Worm (Caenorhabditis elegans) whole organism, L2 larva: Measurements from ENCODE around the gene fbxb-84.

Source experiments
- F13H6.1 ChIP-seq: sonication (generic microtip); optimal IDR thresholded peaks from 2 replicates; lab custom pipeline; 2016; ENCODE audit warnings: missing genetic modification characterization, missing compliant biosample characterization
- R02D3.7 ChIP-seq: fragments of 150-350 bp; optimal IDR thresholded peaks from 2 replicates; lab custom pipeline; 2014; ENCODE audit warnings: missing biosample characterization, missing genetic modification characterization
- ZK546.5 ChIP-seq: sonication (generic microtip); optimal IDR thresholded peaks from 2 replicates; lab custom pipeline; 2017; ENCODE audit warnings: missing biosample characterization, missing genetic modification characterization
- alr-1 ChIP-seq: fragments of 150-350 bp; optimal IDR thresholded peaks from 2 replicates; lab custom pipeline; 2014; ENCODE audit warnings: missing biosample characterization, missing genetic modification characterization
- aly-2 ChIP-seq: fragments of 150-350 bp; optimal IDR thresholded peaks from 2 replicates; lab custom pipeline; 2014; ENCODE audit warnings: missing biosample characterization, missing genetic modification characterization
- ama-1 ChIP-seq: fragments of 150-350 bp; optimal IDR thresholded peaks from 2 replicates; lab custom pipeline; 2018; ENCODE audit warnings: inconsistent platforms
- blmp-1 ChIP-seq: sonication (generic microtip); optimal IDR thresholded peaks from 2 replicates; lab custom pipeline; 2017; ENCODE audit warnings: missing genetic modification characterization, mild to moderate bottlenecking, missing compliant biosample characterization, antibody characterized with exemption, moderate library complexity; ENCODE audit not compliant: insufficient read depth
- ceh-16 ChIP-seq: fragments of 150-350 bp; optimal IDR thresholded peaks from 2 replicates; lab custom pipeline; 2014; ENCODE audit warnings: missing biosample characterization, missing genetic modification characterization
- ceh-82 ChIP-seq: fragments of 150-350 bp; optimal IDR thresholded peaks from 2 replicates; lab custom pipeline; 2014; ENCODE audit warnings: missing biosample characterization, missing genetic modification characterization
- dmd-4 ChIP-seq: sonication (generic microtip); optimal IDR thresholded peaks from 2 replicates; lab custom pipeline; 2017; ENCODE audit warnings: missing biosample characterization, missing genetic modification characterization
- egl-27 ChIP-seq: sonication (generic microtip); optimal IDR thresholded peaks from 3 replicates; lab custom pipeline; 2017; ENCODE audit warnings: missing biosample characterization, missing genetic modification reagents, missing genetic modification characterization
- elt-1 ChIP-seq: fragments of 150-350 bp; optimal IDR thresholded peaks from 2 replicates; lab custom pipeline; 2014; ENCODE audit warnings: missing biosample characterization, missing genetic modification characterization
- fos-1 ChIP-seq: fragments of 150-350 bp; optimal IDR thresholded peaks from 2 replicates; lab custom pipeline; 2014; ENCODE audit warnings: missing biosample characterization, missing genetic modification characterization
- gmeb-1 ChIP-seq: fragments of 150-350 bp; optimal IDR thresholded peaks from 2 replicates; lab custom pipeline; 2014; ENCODE audit warnings: missing biosample characterization, missing genetic modification characterization
- lin-13 ChIP-seq: fragments of 150-350 bp; optimal IDR thresholded peaks from 2 replicates; lab custom pipeline; 2014; ENCODE audit warnings: missing biosample characterization, missing genetic modification reagents, missing genetic modification characterization
- lin-39 ChIP-seq: fragments of 150-350 bp; optimal IDR thresholded peaks from 2 replicates; lab custom pipeline; 2014; ENCODE audit warnings: missing biosample characterization, missing genetic modification reagents, missing genetic modification characterization
- lsy-2 ChIP-seq, 2 experiments: fragments of 150-350 bp in 1 of 2; sonication (generic microtip) in 1 of 2; optimal IDR thresholded peaks; 2 replicates each; lab custom pipeline; 2014 to 2017; ENCODE audit warnings: missing biosample characterization in 2 of 2, missing genetic modification characterization in 2 of 2
- mab-5 ChIP-seq: fragments of 150-350 bp; optimal IDR thresholded peaks from 2 replicates; lab custom pipeline; 2014; ENCODE audit warnings: missing biosample characterization, missing genetic modification characterization
- mbf-1 ChIP-seq: sonication (generic microtip); optimal IDR thresholded peaks from 2 replicates; lab custom pipeline; 2017; ENCODE audit warnings: missing biosample characterization, missing genetic modification characterization
- nhr-10 ChIP-seq: sonication (generic microtip); optimal IDR thresholded peaks from 2 replicates; lab custom pipeline; 2017; ENCODE audit warnings: missing biosample characterization, missing genetic modification characterization
- nhr-11 ChIP-seq: fragments of 150-350 bp; optimal IDR thresholded peaks from 2 replicates; lab custom pipeline; 2014; ENCODE audit warnings: missing biosample characterization, missing genetic modification characterization
- nhr-12 ChIP-seq: fragments of 150-350 bp; optimal IDR thresholded peaks from 2 replicates; lab custom pipeline; 2014; ENCODE audit warnings: missing biosample characterization, missing genetic modification characterization
- nhr-129 ChIP-seq: fragments of 150-350 bp; optimal IDR thresholded peaks from 2 replicates; lab custom pipeline; 2014; ENCODE audit warnings: missing biosample characterization, missing genetic modification characterization
- nhr-21 ChIP-seq: fragments of 150-350 bp; optimal IDR thresholded peaks from 2 replicates; lab custom pipeline; 2014; ENCODE audit warnings: missing biosample characterization, missing genetic modification characterization
- nhr-23 ChIP-seq: fragments of 150-350 bp; optimal IDR thresholded peaks from 2 replicates; lab custom pipeline; 2014; ENCODE audit warnings: missing biosample characterization, missing genetic modification reagents, missing genetic modification characterization
- nhr-237 ChIP-seq: fragments of 150-350 bp; optimal IDR thresholded peaks from 2 replicates; lab custom pipeline; 2014; ENCODE audit warnings: missing biosample characterization, missing genetic modification characterization
- nhr-6 ChIP-seq: fragments of 150-350 bp; optimal IDR thresholded peaks from 2 replicates; lab custom pipeline; 2014; ENCODE audit warnings: missing biosample characterization, missing genetic modification characterization
- peb-1 ChIP-seq: fragments of 150-350 bp; optimal IDR thresholded peaks from 2 replicates; lab custom pipeline; 2014; ENCODE audit warnings: missing biosample characterization, missing genetic modification characterization
- sem-4 ChIP-seq: fragments of 150-350 bp; optimal IDR thresholded peaks from 2 replicates; lab custom pipeline; 2014; ENCODE audit warnings: missing biosample characterization, missing genetic modification reagents, missing genetic modification characterization
- skn-1 ChIP-seq: sonication (generic microtip); optimal IDR thresholded peaks from 2 replicates; lab custom pipeline; 2017; ENCODE audit warnings: missing biosample characterization, missing genetic modification characterization
- sma-3 ChIP-seq: sonication (generic microtip); optimal IDR thresholded peaks from 2 replicates; lab custom pipeline; 2016; ENCODE audit warnings: missing genetic modification reagents, missing genetic modification characterization, missing compliant biosample characterization
- sma-9 ChIP-seq, 2 experiments: fragments of 150-350 bp in 1 of 2; sonication (generic microtip) in 1 of 2; optimal IDR thresholded peaks; 2 replicates each; lab custom pipeline; 2014 to 2016; ENCODE audit warnings: missing genetic modification characterization in 2 of 2, mild to moderate bottlenecking in 1 of 2, missing biosample characterization in 1 of 2, missing compliant biosample characterization in 1 of 2, missing genetic modification reagents in 1 of 2, moderate library complexity in 1 of 2
- snpc-4 ChIP-seq: fragments of 150-350 bp; optimal IDR thresholded peaks from 2 replicates; lab custom pipeline; 2014; ENCODE audit warnings: missing biosample characterization, missing genetic modification characterization
- unc-39 ChIP-seq: fragments of 150-350 bp; optimal IDR thresholded peaks from 2 replicates; lab custom pipeline; 2014; ENCODE audit warnings: missing biosample characterization, missing genetic modification characterization
- unc-62 ChIP-seq: fragments of 150-350 bp; optimal IDR thresholded peaks from 2 replicates; lab custom pipeline; 2014; ENCODE audit warnings: missing biosample characterization, missing genetic modification reagents, missing genetic modification characterization
- zag-1 ChIP-seq: fragments of 150-350 bp; optimal IDR thresholded peaks from 2 replicates; lab custom pipeline; 2014; ENCODE audit warnings: missing biosample characterization, missing genetic modification characterization
- ztf-11 ChIP-seq: sonication (generic microtip); optimal IDR thresholded peaks from 2 replicates; lab custom pipeline; 2017; ENCODE audit warnings: missing biosample characterization, missing genetic modification characterization
- ztf-4 ChIP-seq: fragments of 150-350 bp; optimal IDR thresholded peaks from 2 replicates; lab custom pipeline; 2014; ENCODE audit warnings: missing biosample characterization, missing genetic modification characterization

fbxb-84 gene

DNA sequence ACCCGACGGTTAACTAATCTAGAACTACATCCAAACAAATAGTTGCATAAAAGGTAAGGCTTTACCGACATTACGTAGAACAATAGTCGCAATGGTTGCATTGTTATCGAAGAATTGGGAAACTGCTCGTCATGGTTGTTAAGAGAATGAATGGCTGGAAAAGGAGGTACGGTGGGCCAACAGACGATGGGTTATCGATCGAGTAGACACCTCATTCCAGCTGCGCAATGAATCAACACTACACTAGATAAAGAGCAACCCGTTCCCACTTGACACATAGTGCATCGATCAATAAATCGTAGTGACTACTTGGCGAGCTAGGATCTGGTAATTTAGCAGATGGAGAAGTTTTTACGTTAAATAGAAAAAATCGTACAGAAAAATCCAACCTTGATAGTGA, 1.2 kb downstream of the fbxb-84 start, which contains the start of the genes T17A3.12 and fbxb-83:
Gene T17A3.12 (minus strand): TSS at position 101 of the 400 bp plus-strand sequence.
Gene fbxb-83 (minus strand): TSS at position 134 of the 400 bp plus-strand sequence.
- no peak for TF ChIP-seq blmp-1 (tag; lab: Kevin White, UChicago)

ce11 chrIII:143121-143520, 3.1 kb downstream of the fbxb-84 start, which contains the start of gene fbxb-82:
Gene fbxb-82 (minus strand): TSS chrIII:143221.
- no peak for TF ChIP-seq zag-1 (tag; lab: Kevin White, UChicago)
- no peak for TF ChIP-seq nhr-11
- no peak for TF ChIP-seq unc-62 (GFP tag; lab: Kevin White, UChicago)
- no peak for TF ChIP-seq nhr-23 (tag; lab: Kevin White, UChicago)
- no peak for TF ChIP-seq lin-13 (GFP tag; lab: Kevin White, UChicago)
- TF ChIP-seq sem-4 (tag; lab: Kevin White, UChicago): no peak
- TF ChIP-seq F13H6.1 (tag; lab: Kevin White, UChicago): no peak
- no peak for TF ChIP-seq nhr-12 (tag; lab: Kevin White, UChicago)
- no peak for TF ChIP-seq R02D3.7
- no peak for TF ChIP-seq lsy-2 (tag; optimal IDR thresholded peaks at IDR 0.05; lab: Kevin White, UChicago)
- no peak for TF ChIP-seq sma-3 (GFP tag; lab: Kevin White, UChicago)
- TF ChIP-seq nhr-129 (tag; lab: Kevin White, UChicago): no peak
- no peak for TF ChIP-seq nhr-237 (tag; lab: Kevin White, UChicago)
- no peak for TF ChIP-seq unc-39 (tag; lab: Kevin White, UChicago)
- TF ChIP-seq skn-1: no peak
- no peak for TF ChIP-seq blmp-1 (tag; lab: Kevin White, UChicago)
- TF ChIP-seq ZK546.5 (tag; lab: Kevin White, UChicago): no peak

DNA sequence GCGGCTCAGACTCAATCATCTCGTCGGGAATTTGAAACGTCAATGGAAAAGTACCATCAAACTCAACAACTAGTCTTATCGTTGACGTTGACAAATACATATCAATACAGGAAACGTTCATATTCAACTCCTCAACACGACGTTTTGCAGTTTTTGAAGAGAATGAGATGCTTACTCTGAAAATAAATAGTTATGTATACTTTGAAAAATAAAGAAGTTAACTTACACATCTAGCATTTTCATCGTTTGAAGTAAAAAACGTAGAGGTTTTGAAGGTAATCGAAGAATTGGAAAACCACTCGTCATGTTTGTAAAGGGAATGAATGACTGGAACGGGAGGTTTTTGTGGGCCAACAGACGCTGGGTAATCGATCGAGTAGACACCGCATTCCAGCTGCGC, 5.4 kb downstream of the fbxb-84 start, which contains the start of gene fbxb-81:
Gene fbxb-81 (minus strand): TSS at position 314 of the 400 bp plus-strand sequence.
- TF ChIP-seq elt-1 (no peak), snpc-4 (no peak), nhr-21 (tag; lab: Kevin White, UChicago) (no peak), lsy-2 (tag; optimal IDR thresholded peaks at IDR 0.05; lab: Kevin White, UChicago) (no peak), ceh-82 (no peak), mbf-1 (tag; lab: Kevin White, UChicago) (no peak)

- TF ChIP-seq egl-27 (tag; lab: Kevin White, UChicago): no peak
- TF ChIP-seq F13H6.1 (tag; lab: Kevin White, UChicago): no peak
- TF ChIP-seq mab-5 (tag; lab: Kevin White, UChicago): no peak
- TF ChIP-seq nhr-129 (tag; lab: Kevin White, UChicago): no peak
- TF ChIP-seq skn-1: no peak
- TF ChIP-seq nhr-6 (tag; lab: Kevin White, UChicago): no peak
- no peak for TF ChIP-seq R02D3.7
- no peak for TF ChIP-seq nhr-21 (tag; lab: Kevin White, UChicago)
- TF ChIP-seq ama-1 (lab: Kevin White, UChicago): no peak
- TF ChIP-seq dmd-4 (tag; lab: Kevin White, UChicago): no peak
- no peak for TF ChIP-seq peb-1 (tag; lab: Kevin White, UChicago)
- no peak for TF ChIP-seq nhr-237 (tag; lab: Kevin White, UChicago)
- no peak for TF ChIP-seq ztf-11 (tag; lab: Kevin White, UChicago)
- no peak for TF ChIP-seq ztf-4 (tag; lab: Kevin White, UChicago)
- no peak for TF ChIP-seq snpc-4
- TF ChIP-seq alr-1: no peak
- no peak for TF ChIP-seq nhr-10 (tag; lab: Kevin White, UChicago)
- TF ChIP-seq aly-2: no peak
- no peak for TF ChIP-seq lin-39
- TF ChIP-seq fos-1 (tag; lab: Kevin White, UChicago): no peak
Measured at ce11 chrIII:134194-134593, 12.1 kb downstream of the fbxb-84 start, which contains the start of gene pals-25. Gene pals-25 (plus strand): TSS chrIII:134494.

DNA sequence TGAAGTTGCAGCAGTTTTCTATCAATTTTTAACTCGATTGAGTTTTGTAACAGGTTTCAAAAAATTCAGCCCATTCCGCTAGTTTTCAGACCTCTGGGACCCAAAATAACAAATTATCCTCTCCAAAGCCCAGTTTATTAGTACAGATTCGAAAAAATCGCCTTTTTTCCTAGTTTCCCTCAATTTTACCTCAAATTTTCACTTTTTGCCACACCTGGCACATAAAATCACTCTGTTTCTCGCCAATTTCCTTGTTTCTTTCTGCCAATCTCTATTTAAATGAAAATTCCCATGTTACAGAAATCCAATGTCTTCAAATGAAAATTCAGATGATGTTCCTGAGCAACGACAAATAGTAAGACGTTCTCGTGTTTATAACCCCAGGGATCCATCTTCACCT, 14.2 kb downstream of the fbxb-84 start, which contains the start of gene pals-22:
Gene pals-22 (plus strand): TSS at position 301 of the 400 bp plus-strand sequence.
- TF ChIP-seq egl-27 (tag; lab: Kevin White, UChicago): no peak
- TF ChIP-seq F13H6.1 (tag; lab: Kevin White, UChicago): no peak
- no peak for TF ChIP-seq nhr-6 (tag; lab: Kevin White, UChicago)
- TF ChIP-seq ztf-11 (tag; lab: Kevin White, UChicago): no peak
- no peak for TF ChIP-seq ama-1 (lab: Kevin White, UChicago)
- TF ChIP-seq zag-1 (tag; lab: Kevin White, UChicago): no peak
- no peak for TF ChIP-seq lin-13 (GFP tag; lab: Kevin White, UChicago)
- no peak for TF ChIP-seq alr-1
- TF ChIP-seq ZK546.5 (tag; lab: Kevin White, UChicago): no peak
- TF ChIP-seq skn-1: no peak
- TF ChIP-seq gmeb-1 (tag; lab: Kevin White, UChicago): no peak
- TF ChIP-seq nhr-12 (tag; lab: Kevin White, UChicago): no peak
- TF ChIP-seq nhr-23 (tag; lab: Kevin White, UChicago): no peak
- TF ChIP-seq unc-62 (GFP tag; lab: Kevin White, UChicago): no peak
- TF ChIP-seq lsy-2 (tag; optimal IDR thresholded peaks at IDR 0.05; lab: Kevin White, UChicago): no peak
- no peak for TF ChIP-seq sma-9 (GFP tag; optimal IDR thresholded peaks at IDR 0.05; lab: Kevin White, UChicago)
- no peak for TF ChIP-seq sma-9 (tag; optimal IDR thresholded peaks at IDR 0.05; lab: Kevin White, UChicago)
- TF ChIP-seq ceh-16: no peak
- TF ChIP-seq nhr-11: no peak
- no peak for TF ChIP-seq elt-1
- TF ChIP-seq, all 48 proteins: peak for 0
